Fruit fly (Drosophila melanogaster): Measurements from ENCODE around the gene CG12507.

DNA sequence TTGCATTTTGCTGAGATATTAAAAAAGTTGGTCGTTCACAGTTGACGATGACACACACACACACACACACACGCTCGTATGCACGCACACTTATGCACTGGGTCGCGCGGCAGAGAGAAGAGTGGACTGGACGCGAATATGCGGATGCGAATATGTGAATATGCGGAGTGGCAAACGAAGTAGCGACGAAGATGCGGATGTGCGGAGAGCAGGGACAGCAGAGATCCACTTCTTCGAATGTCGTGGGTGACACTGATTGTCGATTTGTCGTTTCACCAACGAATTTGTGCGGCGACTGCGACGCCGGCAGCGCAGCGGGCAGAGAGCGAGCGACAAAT lies 49.9 kb downstream of the CG12507 start, which contains the start of gene disco:
- TF ChIP-seq Dll (optimal IDR thresholded peaks at IDR 0.05), result no peak
- TF ChIP-seq pan (optimal IDR thresholded peaks at IDR 0.05), result no peak
